Worm (Caenorhabditis elegans) whole organism, dauer: ENCODE data around the gene gmeb-2.

Experiments
- unc-62 ChIP-seq: sonication (generic microtip); optimal IDR thresholded peaks from 2 replicates; lab custom pipeline; 2017; ENCODE audit warnings: missing biosample characterization, missing genetic modification reagents, missing genetic modification characterization

The gmeb-2 gene

DNA sequence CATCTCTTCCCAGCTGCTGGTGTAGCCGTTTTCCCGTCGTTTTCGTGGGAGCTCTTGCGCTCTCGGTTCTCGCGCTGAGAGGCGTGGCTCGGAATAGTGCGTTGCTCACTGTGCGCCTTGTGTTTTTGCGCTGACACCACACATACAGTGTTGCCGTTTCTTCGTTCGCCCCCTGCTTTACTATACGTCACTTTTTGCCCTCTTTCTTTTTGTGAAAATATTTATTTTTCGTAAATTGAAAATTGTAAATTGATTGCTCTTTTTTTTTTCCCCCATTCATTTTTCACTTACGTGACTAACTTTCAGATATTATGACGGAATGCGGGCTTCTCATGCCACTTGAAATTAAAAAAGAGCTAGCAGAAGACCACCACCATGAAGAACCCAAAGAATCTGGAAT, at the start of gene gmeb-2:
gmeb-2 (plus strand) TSS at position 301 of the 400 bp plus-strand sequence.
- TF ChIP-seq unc-62: no peak

DNA sequence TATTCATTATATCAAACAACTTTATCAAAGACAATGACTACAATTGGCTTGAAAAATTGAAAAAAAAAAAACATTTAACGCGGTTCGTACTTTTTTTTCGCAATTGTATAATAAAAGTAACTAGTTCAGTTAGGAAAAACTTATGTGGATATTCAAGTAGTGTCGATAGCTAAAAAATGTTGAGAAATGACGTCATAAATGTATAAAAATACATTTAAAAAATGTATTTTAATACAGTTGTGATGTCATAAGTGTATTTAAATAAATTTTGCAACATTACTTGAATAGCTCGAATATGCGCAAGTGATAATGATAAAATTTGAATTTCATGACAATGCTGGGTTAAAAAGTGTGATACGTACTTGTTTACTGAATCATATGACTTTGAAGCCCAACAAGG, 47.3 kb upstream of the gmeb-2 start:
- TF ChIP-seq unc-62: no peak

DNA sequence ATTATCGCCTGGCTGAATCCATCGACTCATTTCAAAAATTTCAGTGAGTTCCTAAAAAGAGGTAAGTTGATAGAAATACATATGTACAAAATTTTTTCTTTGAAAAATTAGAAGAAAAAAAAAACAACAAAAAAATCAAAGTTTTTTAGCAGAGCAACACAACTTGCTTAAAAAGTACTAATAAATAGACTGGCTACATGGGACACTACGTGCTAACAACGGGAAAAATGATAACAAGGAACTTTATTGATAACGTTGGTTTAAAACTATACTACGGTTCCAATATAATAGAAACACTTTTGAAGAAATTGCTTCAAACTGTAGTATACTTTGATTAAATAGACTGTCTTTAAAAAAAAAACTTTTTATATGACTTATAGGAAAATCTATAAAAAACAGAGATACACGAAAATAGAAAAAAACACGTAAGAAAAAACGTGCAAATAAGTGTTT, 40.4 kb upstream of the gmeb-2 start, which contains the start of gene acox-1.6:
acox-1.6 (minus strand) TSS at position 51 of the 453 bp plus-strand sequence.
- TF ChIP-seq unc-62: no peak

DNA sequence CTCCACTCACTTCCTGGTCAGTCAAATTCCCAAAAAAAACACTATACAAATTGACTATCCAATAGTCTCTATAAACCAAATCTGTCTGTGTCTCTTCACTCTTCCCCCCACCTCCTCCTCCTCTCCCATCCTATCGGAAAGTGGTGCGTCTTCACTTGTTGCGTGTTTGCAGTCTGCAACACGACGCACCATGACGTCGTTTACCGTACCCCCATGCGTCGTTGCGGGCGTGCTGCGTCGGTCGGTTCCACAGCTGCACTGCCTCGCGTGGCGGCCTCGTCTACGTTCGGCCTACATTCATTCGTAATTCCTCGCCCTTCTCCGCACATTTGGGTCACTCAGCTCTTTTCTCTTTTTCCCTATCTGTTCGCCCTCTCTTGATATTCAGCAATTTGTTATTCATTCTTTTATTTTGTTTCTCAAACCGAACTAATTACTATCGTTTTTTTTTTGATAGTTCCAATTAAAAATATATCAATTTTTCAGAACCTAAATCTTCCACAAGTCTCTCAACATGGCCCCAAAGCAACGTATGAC, 37.7 kb upstream of the gmeb-2 start, which contains the start of gene serp-1.1:
serp-1.1 (plus strand) TSS at position 487 of the 537 bp plus-strand sequence.
- TF ChIP-seq unc-62: no peak

DNA sequence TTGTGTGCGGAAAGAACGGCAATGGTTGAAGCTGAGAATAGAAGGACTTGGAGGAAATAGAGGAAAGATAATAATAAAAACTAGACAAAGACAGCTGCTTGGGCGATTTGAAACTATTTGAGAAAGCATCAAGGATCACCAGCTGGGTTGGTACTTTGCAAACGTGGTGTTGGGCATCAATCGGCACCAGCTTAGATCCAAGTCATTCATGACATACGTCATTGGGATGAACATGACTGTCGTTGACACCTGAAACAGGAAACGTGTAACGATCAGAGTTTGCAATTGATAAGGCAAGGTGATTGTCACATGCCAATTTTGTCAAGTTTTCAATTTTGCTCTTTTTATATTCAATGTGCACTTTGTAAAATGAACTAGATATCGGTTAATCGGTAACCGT, 36.4 kb upstream of the gmeb-2 start:
- no peak for TF ChIP-seq unc-62

DNA sequence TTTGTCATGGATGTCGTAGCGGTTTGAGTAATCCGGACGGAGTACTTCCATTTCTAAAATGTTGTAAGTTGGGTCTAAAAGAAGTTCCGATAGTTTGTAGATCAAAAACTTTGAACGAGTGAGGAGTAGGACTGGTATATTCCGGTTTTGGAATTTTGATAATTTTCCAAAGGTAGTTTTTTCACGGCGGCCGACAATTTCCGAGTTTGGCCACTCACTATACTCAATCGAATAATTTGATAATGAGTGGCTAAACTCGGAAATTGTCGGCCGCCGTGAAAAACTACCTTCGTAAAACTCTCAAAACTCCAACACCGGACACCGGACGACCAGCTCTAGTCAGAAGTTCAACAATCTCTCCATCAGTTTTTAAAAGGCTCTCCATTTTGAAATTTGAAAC, 34.6 kb upstream of the gmeb-2 start:
- no peak for TF ChIP-seq unc-62

DNA sequence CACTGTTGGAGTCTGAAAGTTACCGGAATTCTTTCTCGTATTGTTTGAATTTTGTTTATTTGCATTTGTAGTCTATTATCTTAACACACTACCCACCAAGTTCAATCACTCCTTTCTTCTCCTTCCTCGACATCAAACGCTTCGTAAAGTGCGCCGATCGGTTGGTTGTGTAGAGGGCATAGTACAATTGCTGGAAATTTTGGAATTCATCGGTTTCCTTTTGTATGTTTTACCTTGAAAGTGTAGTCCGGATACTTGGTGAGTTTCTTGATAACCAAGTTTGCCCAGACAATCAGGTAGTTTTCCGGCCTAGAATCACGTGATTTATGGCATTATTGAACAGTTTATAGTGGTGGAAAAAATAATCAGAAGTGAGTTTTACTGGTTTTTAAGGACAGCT, 32.3 kb upstream of the gmeb-2 start:
- no peak for TF ChIP-seq unc-62

DNA sequence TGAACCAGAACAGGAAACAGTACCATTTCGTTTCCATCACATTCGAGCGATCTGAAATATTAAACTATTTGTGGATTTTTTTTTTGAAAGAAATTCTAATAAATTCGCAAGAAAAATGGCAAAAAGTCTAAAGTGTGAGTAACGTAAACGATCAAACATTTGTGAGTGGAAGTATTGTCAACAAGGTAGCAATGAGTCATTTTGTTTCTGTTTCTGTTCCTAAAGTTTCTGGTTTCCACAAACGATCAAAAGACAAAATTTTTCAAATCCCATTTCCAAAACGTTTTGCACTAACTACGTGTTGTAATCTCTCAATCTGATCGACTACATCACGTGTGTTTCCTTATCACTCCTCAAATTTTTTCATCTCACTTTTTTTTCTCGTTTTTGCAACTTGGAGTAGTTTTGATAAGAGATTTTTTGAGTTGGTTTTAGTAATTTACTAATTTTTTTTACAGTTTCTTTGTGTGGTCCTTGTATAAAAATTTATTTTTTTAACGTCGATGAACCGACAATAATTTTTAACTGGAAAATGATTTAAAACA, 31.3 kb upstream of the gmeb-2 start, which contains the start of gene F59F4.3:
F59F4.3 (minus strand) TSS at position 51 of the 545 bp plus-strand sequence.
- TF ChIP-seq unc-62: no peak

DNA sequence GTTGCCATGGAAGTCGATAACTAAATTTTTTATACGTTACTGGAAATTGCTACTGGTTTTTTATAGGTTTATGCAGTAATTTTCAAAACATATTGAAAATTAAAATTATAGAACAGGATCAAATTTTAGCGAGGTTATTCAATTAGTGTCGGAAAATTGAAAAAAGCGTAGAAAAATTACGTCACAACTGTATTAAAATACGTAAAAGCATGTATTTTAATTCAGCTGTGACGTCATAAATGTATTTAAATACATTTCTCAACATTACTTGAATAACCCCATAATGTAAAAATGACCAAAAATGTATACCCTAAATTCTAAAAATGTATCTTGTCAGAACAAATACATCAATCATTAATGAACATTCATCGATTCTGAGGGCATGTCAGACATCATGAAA, 30.0 kb upstream of the gmeb-2 start:
- TF ChIP-seq unc-62: no peak

DNA sequence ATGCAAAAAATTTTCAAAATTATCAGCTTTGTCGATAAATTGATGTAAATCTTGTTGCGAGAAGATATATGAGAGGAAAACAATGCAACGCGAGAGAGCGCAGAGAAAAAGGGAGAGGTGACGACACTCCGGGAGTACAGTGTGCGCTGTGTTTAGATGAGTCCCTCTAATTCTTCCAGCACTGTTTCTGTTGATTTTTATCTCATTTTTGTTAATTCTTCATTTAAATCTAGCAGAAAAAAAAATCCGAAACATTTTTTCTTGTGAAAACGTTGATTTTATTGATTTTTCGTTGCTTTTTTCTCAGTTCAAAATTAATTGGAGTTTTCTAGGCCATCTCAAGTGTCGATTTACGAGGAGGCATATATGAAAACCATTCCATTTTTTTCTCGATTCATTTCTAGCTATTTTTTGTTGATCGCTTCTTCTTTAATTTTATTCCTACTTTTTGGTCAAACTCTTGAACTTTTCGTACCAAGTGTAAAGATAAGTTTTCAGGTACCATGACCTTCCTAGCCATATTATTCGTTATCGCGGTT, 29.4 kb upstream of the gmeb-2 start, which contains the start of gene acl-1:
acl-1 (plus strand) TSS at position 489 of the 539 bp plus-strand sequence.
- no peak for TF ChIP-seq unc-62

DNA sequence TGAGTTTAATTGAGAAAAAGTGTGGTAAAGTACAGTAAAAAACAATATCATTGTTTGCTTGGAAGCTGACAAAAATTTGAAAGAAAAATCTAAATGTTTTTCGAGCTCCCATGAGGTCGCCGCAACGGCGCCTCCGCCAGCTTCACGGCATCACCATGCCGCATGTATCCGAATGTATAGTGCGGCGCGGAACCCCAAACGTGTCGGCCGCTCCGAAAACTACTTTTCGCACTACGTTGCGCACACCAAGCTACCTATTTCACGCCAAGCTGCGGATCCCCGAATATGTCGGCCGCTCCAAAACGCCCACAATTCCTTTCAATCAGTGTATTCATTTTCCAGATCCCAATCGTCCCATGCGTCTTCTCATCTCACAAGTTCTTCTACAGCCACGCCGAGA, 27.9 kb upstream of the gmeb-2 start:
- TF ChIP-seq unc-62: no peak

DNA sequence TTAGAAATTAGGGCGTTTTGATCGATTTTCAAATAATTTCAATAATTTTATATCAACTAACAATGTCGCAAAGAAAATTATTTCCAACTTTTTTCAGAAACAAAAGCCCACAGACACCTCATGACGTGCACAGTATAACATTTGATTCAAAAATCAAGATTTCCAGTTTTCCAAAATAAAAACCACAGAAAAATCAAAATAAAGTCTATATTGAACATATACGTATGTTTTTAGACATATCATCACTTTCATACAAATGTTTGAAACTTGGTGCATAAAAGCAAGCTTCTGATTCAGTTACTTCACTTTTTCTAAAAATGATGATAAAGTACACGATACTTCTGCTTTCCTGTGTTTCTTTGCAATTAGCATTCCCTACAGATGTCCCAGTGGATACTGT, 22.0 kb upstream of the gmeb-2 start, which contains the start of gene F53H4.2:
F53H4.2 (plus strand) TSS at position 301 of the 400 bp plus-strand sequence.
- no peak for TF ChIP-seq unc-62

DNA sequence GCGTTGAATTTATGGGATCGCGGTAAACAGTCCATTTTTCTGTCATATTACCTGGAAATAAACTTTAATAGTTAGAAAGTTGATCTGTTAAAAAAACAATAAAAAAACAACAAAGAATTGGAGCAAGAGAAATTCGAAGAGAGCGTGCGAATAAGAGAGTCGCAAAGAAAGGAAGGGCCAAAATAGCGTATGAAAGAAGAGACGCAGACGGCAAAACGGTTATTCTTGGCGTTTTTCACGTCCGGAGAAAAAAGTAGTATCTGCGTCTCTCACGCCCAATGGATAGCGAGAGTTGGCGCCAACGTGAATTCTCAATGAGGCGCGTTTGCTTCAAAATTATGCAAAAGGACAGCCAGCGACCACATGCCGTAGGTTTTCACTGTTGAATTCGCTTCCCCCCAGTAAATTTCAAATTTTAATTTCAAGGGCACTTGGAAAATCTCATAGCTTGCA, 18.3 kb upstream of the gmeb-2 start, which contains the start of gene F53H4.6:
F53H4.6 (minus strand) TSS at position 51 of the 453 bp plus-strand sequence.
- TF ChIP-seq unc-62: no peak

DNA sequence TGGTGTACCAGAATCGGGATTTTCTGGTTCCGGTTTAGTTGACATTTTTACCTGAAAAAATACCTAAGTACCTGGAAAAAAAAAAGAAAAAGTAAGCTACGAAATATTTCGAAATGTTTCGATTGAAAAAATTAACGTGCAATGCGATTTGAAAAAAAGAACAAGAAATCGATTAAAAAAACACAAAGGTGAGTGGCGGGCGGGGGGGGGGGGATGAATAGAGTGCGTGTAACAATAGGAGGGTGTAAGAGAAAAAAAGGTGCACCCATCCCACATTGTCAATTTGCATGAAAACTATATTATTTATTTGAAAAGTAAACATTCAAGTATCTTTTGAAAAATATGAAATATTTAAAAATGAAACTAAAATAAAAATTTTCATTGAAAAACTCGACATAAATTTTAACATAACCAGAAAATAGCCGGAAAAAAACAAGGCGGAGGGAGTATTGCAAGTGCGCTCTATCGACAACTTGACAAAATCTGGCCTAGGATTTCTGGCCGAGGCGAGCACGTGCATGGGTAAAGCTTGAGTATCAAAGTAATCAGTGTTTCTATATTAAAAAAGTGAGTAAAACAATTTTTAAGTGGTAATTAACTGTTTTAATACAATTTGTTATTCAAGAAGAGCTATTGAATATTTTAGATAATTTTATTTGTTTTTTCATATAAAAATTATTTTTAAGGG, 12.9 kb upstream of the gmeb-2 start, which contains the start of the genes csb-1 and F53H4.4:
csb-1 (minus strand) TSS at position 51 of the 688 bp plus-strand sequence.
F53H4.4 (plus strand) TSS at position 520 of the 688 bp plus-strand sequence.
- no peak for TF ChIP-seq unc-62

DNA sequence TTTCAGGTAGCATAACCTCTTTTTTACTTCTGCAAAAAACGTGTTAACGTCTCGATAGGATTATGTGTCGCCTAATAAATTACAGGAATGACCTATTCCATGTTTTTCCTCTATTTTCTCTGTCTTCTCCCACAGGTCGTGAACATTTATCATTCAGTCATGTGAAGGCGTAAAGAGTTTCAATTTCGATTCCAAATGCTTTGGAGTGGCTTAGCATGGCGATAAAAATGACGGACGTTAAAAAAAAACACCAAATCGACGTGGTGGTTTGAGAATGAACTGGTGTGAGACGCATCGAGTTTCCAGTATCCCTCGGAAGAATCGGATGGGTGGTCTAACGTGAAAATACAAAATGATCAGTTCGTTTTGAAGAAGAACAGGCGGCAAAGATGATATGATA, 9.3 kb upstream of the gmeb-2 start:
- TF ChIP-seq unc-62: no peak

DNA sequence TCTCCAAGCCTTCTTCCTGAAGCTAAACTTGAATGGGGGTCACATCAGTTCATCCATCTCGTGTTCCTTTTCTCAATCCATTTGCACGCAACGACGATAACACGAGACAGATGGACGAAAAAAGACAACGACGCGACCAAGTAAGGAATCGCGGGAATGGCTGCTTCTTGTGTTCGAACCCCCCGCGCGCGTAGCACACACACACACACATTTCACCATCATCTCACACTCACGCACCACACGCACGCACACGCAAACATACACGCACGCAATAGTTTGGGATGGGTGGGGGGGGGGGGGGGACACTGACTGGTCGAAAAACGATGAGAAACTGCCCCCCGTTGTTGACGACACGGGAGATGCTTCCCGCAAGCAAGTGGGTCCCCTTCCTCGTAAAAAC, 1.9 kb upstream of the gmeb-2 start:
- no peak for TF ChIP-seq unc-62

DNA sequence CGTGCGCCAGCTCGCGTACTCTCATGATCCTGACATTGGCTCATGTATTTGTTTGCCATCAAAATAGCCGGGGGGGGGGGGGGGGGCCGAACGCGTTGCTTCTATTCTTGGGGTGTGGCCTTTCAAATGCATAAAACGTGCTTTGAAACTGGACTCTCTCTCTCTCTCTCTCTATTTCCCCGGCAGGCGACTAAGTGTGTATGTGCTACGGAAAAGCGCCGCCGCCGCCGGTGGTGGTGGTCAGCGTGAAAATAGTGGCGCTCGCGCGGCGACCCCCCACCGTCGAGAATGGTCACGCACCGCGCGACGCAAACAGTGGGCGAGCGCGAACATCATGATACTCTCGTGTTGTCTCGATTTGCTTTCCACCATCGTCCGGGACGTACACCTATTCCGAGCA, 2.1 kb downstream of the gmeb-2 start:
- TF ChIP-seq unc-62: no peak
